Fruit fly (Drosophila melanogaster): ENCODE data around the gene CG8526.

Gene CG8526

DNA sequence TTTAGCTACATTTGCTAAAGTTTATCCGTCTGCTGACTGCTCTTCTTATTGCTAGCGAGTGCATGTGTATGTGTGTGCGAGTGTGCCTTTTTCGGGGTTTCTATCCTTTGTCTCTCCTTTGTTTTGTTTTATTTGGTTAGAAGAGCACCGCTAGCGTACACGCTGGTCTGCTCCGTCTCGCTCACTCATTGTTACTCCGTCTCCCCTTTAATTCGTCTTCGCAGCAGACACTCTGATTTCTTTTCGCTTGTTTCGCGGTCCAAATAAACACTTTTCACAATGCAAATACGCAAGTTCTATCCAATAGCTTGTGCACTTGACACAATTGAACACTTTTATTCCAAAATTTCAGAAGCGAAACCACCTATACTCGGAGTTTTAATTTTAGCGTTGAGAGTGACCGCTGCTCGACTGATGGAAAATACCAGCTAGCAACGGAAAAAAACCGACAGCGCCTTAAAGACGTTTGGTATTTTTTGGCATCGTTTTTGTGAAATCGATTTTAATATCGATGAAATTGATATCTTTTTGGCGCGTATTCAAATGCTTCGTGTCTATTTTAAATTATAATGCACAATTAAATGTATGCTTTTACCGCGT, 8.0 kb downstream of the CG8526 start, which contains the start of gene FBXO11 (continued):
- peak; percentile 96 for TF ChIP-seq fkh (GFP tag; optimal IDR thresholded peaks at IDR 0.05)
- no peak for TF ChIP-seq spab (GFP tag; optimal IDR thresholded peaks at IDR 0.05)
- TF ChIP-seq Ets96B (tag; optimal IDR thresholded peaks at IDR 0.05) = peak; percentile 53
- TF ChIP-seq cyc (GFP tag; optimal IDR thresholded peaks at IDR 0.05) = no peak

DNA sequence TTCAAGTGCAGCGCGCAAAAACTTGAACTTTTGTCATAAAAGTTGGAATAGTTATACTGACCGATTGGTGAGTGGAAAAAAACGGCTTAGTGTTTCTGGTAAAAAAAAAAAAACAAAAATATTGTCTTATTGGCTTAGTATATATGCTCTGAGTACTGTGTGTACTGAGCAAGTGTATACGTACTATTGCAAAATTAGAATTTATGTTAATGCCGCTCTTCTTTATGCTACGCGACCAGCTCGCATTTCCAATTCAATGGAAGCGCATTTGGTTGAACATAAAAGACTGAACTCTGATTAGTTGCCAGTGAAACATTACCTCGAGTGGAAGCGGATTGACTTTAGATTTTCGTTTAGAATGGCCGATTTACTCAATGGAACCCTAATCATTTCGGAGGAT, 11.4 kb downstream of the CG8526 start, which contains the start of gene CG8534:
Gene CG8534 (plus strand): TSS at position 301 of the 400 bp plus-strand sequence.
- TF ChIP-seq CG1621 (tag; optimal IDR thresholded peaks at IDR 0.05) (no peak), CG6792 (GFP tag; optimal IDR thresholded peaks at IDR 0.05) (no peak), dac (GFP tag; optimal IDR thresholded peaks at IDR 0.05) (no peak), Hr38 (GFP tag; optimal IDR thresholded peaks at IDR 0.05) (no peak), CG10669 (GFP tag; optimal IDR thresholded peaks at IDR 0.05) (no peak), topi (GFP tag; optimal IDR thresholded peaks at IDR 0.05) (no peak), CG6854 (GFP tag; optimal IDR thresholded peaks at IDR 0.05) (no peak)

DNA sequence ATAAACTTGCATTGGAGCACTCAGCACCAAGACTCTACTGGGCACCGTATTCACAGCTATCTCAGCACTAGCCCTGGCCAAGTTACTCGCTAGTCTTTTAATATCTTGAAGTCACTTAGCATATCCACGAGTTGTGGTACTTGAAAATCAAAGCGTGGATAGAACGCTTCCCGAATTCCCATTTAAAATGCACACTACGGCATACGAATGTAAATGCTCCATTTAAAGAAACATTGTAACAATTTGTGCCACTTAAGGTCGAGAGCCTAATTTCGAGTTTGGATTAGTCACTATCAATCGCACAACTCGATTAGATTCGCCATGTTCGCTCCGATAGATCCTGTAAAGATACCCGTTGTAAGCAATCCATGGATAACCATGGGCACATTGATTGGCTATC, 12.8 kb downstream of the CG8526 start, which contains the start of gene eloF:
Gene eloF (plus strand): TSS at position 301 of the 400 bp plus-strand sequence.
- no peak for TF ChIP-seq topi (GFP tag; optimal IDR thresholded peaks at IDR 0.05)
- TF ChIP-seq CG4318 (GFP tag; optimal IDR thresholded peaks at IDR 0.05) = no peak
- TF ChIP-seq fd59A (GFP tag; optimal IDR thresholded peaks at IDR 0.05) = no peak
- no peak for TF ChIP-seq CG11294 (GFP tag; IDR thresholded peaks at IDR 0.05)
- TF ChIP-seq CG8119 (GFP tag; IDR thresholded peaks at IDR 0.05) = no peak
- no peak for TF ChIP-seq Hr39 (GFP tag; optimal IDR thresholded peaks at IDR 0.05)
- no peak for TF ChIP-seq vri (GFP tag; optimal IDR thresholded peaks at IDR 0.05)
- no peak for TF ChIP-seq Eip75B (GFP tag; optimal IDR thresholded peaks at IDR 0.05)
- no peak for TF ChIP-seq dac (GFP tag; optimal IDR thresholded peaks at IDR 0.05)
- no peak for TF ChIP-seq Ets96B (tag; optimal IDR thresholded peaks at IDR 0.05)
- no peak for TF ChIP-seq CG34406 (GFP tag; optimal IDR thresholded peaks at IDR 0.05)
- no peak for TF ChIP-seq svp (GFP tag)
- TF ChIP-seq CG1621 (tag; optimal IDR thresholded peaks at IDR 0.05) = no peak
- TF ChIP-seq Blimp-1 (GFP tag; optimal IDR thresholded peaks at IDR 0.05) = no peak
- TF ChIP-seq CG7368 (GFP tag; optimal IDR thresholded peaks at IDR 0.05) = no peak
- TF ChIP-seq esn (GFP tag; optimal IDR thresholded peaks at IDR 0.05) = no peak
- no peak for TF ChIP-seq CG9139 (GFP tag; optimal IDR thresholded peaks at IDR 0.05)
- TF ChIP-seq lz (GFP tag; optimal IDR thresholded peaks at IDR 0.05) = no peak
- no peak for TF ChIP-seq Lpt (GFP tag; optimal IDR thresholded peaks at IDR 0.05)

DNA sequence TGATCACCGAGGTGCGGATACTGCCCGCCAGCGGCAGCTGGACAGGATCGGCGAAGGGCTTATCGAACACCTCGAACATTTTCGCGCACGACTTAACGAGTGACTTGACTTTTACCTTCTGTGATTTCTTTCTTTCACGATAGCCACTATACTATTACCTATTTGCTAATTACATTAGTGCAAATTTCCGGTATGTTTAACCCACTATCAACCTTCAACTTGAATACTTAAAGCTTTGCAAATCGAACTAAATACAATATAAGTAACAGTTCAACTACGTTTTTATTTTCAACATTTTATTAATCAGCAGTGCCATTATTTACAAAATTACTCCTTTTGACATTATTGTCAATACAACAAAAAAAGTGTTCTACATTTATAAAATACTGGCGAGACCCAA, 15.8 kb downstream of the CG8526 start, which contains the start of gene CG16904:
Gene CG16904 (minus strand): TSS at position 101 of the 400 bp plus-strand sequence.
- TF ChIP-seq CG7368 (GFP tag; optimal IDR thresholded peaks at IDR 0.05) (no peak), CG10631 (GFP tag; optimal IDR thresholded peaks at IDR 0.05) (no peak), Met (GFP tag; optimal IDR thresholded peaks at IDR 0.05) (no peak), CG1621 (tag; optimal IDR thresholded peaks at IDR 0.05) (no peak), Eip78C (GFP tag) (no peak), ss (GFP tag; optimal IDR thresholded peaks at IDR 0.05) (no peak)

DNA sequence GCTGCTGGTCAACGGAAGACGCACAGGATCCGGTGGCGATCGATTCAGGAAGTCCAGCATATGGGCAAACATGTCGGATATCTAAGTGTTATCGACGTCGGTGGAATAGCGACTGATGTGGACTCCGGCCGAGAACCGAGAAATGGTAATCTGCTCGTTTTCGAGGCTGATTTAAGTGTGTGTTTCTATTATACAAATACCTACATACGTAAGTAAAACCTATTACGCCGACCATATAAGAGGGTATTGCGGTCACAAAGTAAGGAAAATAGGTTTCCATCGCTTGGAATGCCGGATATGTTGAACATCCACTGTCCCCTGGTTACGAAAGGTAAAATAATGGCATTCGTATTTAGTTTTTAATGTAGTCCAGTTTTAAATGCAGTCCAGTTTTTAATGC, 17.2 kb downstream of the CG8526 start, which contains the start of gene CG9459:
Gene CG9459 (minus strand): TSS at position 101 of the 400 bp plus-strand sequence.
- TF ChIP-seq CG1621 (tag; optimal IDR thresholded peaks at IDR 0.05) (no peak), CG31627 (GFP tag; optimal IDR thresholded peaks at IDR 0.05) (no peak), CG3919 (GFP tag; optimal IDR thresholded peaks at IDR 0.05) (no peak), CG6276 (GFP tag; optimal IDR thresholded peaks at IDR 0.05) (no peak), achi (GFP tag; optimal IDR thresholded peaks at IDR 0.05) (no peak), ss (GFP tag; optimal IDR thresholded peaks at IDR 0.05) (no peak), CG10669 (GFP tag; optimal IDR thresholded peaks at IDR 0.05) (no peak), CG4318 (GFP tag; optimal IDR thresholded peaks at IDR 0.05) (no peak), Sox14 (GFP tag; optimal IDR thresholded peaks at IDR 0.05) (no peak), OdsH (GFP tag; optimal IDR thresholded peaks at IDR 0.05) (no peak), CG34406 (GFP tag; optimal IDR thresholded peaks at IDR 0.05) (no peak), CG10631 (GFP tag; optimal IDR thresholded peaks at IDR 0.05) (no peak), fd59A (GFP tag; optimal IDR thresholded peaks at IDR 0.05) (no peak), dsx (GFP tag; optimal IDR thresholded peaks at IDR 0.05; ENCODE audit: poor library complexity, severe bottlenecking) (no peak)
